Fruit fly (Drosophila melanogaster): ENCODE results near the gene Rhau.

dm6 chr2L:20759809-20760485 is 2.2 kb upstream of the Rhau start:
- peak; percentile 31; the same call in 1 of the 3 replicates for TF ChIP-seq Aef1 (GFP tag; IDR thresholded peaks at IDR 0.05)
- TF ChIP-seq Hr51 (GFP tag; optimal IDR thresholded peaks at IDR 0.05), result peak in 1 of 2 experiments; percentile 67
- TF ChIP-seq CG16815 (GFP tag; optimal IDR thresholded peaks at IDR 0.05), result peak; percentile 31
- no peak for TF ChIP-seq tup (GFP tag; optimal IDR thresholded peaks at IDR 0.05)
- TF ChIP-seq B-H2 (GFP tag; optimal IDR thresholded peaks at IDR 0.05), result no peak

All from whole organism, embryonic.